Fruit fly (Drosophila melanogaster): ENCODE data around the gene mRpS11.

mRpS11 gene

dm6 chr3R:17080666-17081358 is 8.3 kb downstream of the mRpS11 start:
- TF ChIP-seq Pif1B (GFP tag; optimal IDR thresholded peaks at IDR 0.05) (peak; percentile 95), CG10348 (GFP tag; IDR thresholded peaks at IDR 0.05) (peak; percentile 74), CG9948 (tag; optimal IDR thresholded peaks at IDR 0.05) (peak; percentile 97), Ets98B (GFP tag; IDR thresholded peaks at IDR 0.05) (peak; percentile 94), D1 (tag; optimal IDR thresholded peaks at IDR 0.05) (peak; percentile 99), CG17806 (tag; optimal IDR thresholded peaks at IDR 0.05) (peak; percentile 97), CG34367 (tag; optimal IDR thresholded peaks at IDR 0.05) (peak; percentile 96), CG32121 (GFP tag; IDR thresholded peaks at IDR 0.05) (peak; percentile 96), Pif1A (GFP tag; optimal IDR thresholded peaks at IDR 0.05) (peak; percentile 98), CG8159 (tag; optimal IDR thresholded peaks at IDR 0.05) (peak; percentile 98), Snoo (tag; optimal IDR thresholded peaks at IDR 0.05) (peak; percentile 97), CG8301 (tag; optimal IDR thresholded peaks at IDR 0.05) (peak; percentile 98), CG13204 (GFP tag; optimal IDR thresholded peaks at IDR 0.05) (peak; percentile 94), gl (tag; optimal IDR thresholded peaks at IDR 0.05) (peak; percentile 89), CG12605 (GFP tag; IDR thresholded peaks at IDR 0.05) (peak; percentile 90), rn (GFP tag; IDR thresholded peaks at IDR 0.05) (peak; percentile 92), fd96Ca (GFP tag; IDR thresholded peaks at IDR 0.05) (peak; percentile 88), EcR (GFP tag; optimal IDR thresholded peaks at IDR 0.05) (peak; percentile 92), CG4496 (GFP tag; IDR thresholded peaks at IDR 0.05) (peak; percentile 96), CG15710 (tag; optimal IDR thresholded peaks at IDR 0.05) (peak; percentile 97), CG14655 (GFP tag; optimal IDR thresholded peaks at IDR 0.05) (peak; percentile 99)

dm6 chr3R:17081359-17081935 is 8.9 kb downstream of the mRpS11 start:
- TF ChIP-seq CG15710 (tag; optimal IDR thresholded peaks at IDR 0.05) = peak; percentile 84
- peak; percentile 71 for TF ChIP-seq Pif1B (GFP tag; optimal IDR thresholded peaks at IDR 0.05)
- peak; percentile 80 for TF ChIP-seq CG9948 (tag; optimal IDR thresholded peaks at IDR 0.05)
- no peak for TF ChIP-seq CG14655 (GFP tag; optimal IDR thresholded peaks at IDR 0.05)
- peak; percentile 35; the same call in 1 of the 3 replicates for TF ChIP-seq fd96Ca (GFP tag; IDR thresholded peaks at IDR 0.05)
- no peak for TF ChIP-seq D1 (tag; optimal IDR thresholded peaks at IDR 0.05)
- TF ChIP-seq CG34367 (tag; optimal IDR thresholded peaks at IDR 0.05) = peak; percentile 53
- TF ChIP-seq rn (GFP tag; IDR thresholded peaks at IDR 0.05) = no peak
- no peak; the same call in none of the 2 replicates for TF ChIP-seq Ets98B (GFP tag; IDR thresholded peaks at IDR 0.05)
- TF ChIP-seq Pif1A (GFP tag; optimal IDR thresholded peaks at IDR 0.05) = no peak
- peak; percentile 58; the same call in 1 of the 2 replicates for TF ChIP-seq CG12605 (GFP tag; IDR thresholded peaks at IDR 0.05)
- TF ChIP-seq EcR (GFP tag; optimal IDR thresholded peaks at IDR 0.05) = peak; percentile 39
- TF ChIP-seq CG17806 (tag; optimal IDR thresholded peaks at IDR 0.05) = peak; percentile 73
- TF ChIP-seq CG8159 (tag; optimal IDR thresholded peaks at IDR 0.05) = peak; percentile 85
- TF ChIP-seq gl (tag; optimal IDR thresholded peaks at IDR 0.05) = no peak
- peak; percentile 88; the same call in 1 of the 2 replicates for TF ChIP-seq CG32121 (GFP tag; IDR thresholded peaks at IDR 0.05)
- TF ChIP-seq CG10348 (GFP tag; IDR thresholded peaks at IDR 0.05) = 0 out of 2 replicates have a peak, but pooled peaks have one; percentile 46
- TF ChIP-seq CG8301 (tag; optimal IDR thresholded peaks at IDR 0.05) = peak; percentile 91
- TF ChIP-seq Snoo (tag; optimal IDR thresholded peaks at IDR 0.05) = no peak
- peak; percentile 56; the same call in 2 of the 3 replicates for TF ChIP-seq CG4496 (GFP tag; IDR thresholded peaks at IDR 0.05)
- no peak for TF ChIP-seq CG13204 (GFP tag; optimal IDR thresholded peaks at IDR 0.05)

dm6 chr3R:17082471-17082870 is 9.9 kb downstream of the mRpS11 start:
- TF ChIP-seq CG12605 (GFP tag; IDR thresholded peaks at IDR 0.05) = no peak
- no peak for TF ChIP-seq CG9948 (tag; optimal IDR thresholded peaks at IDR 0.05)
- TF ChIP-seq EcR (GFP tag; optimal IDR thresholded peaks at IDR 0.05) = peak; percentile 4
- TF ChIP-seq rn (GFP tag; IDR thresholded peaks at IDR 0.05) = no peak
- no peak for TF ChIP-seq CG34367 (tag; optimal IDR thresholded peaks at IDR 0.05)

- no peak for TF ChIP-seq CG15710 (tag; optimal IDR thresholded peaks at IDR 0.05)
- TF ChIP-seq CG14655 (GFP tag; optimal IDR thresholded peaks at IDR 0.05) = no peak
- TF ChIP-seq Pif1A (GFP tag; optimal IDR thresholded peaks at IDR 0.05) = no peak
- no peak for TF ChIP-seq CG8159 (tag; optimal IDR thresholded peaks at IDR 0.05)
- TF ChIP-seq fd96Ca (GFP tag; IDR thresholded peaks at IDR 0.05) = no peak
- no peak for TF ChIP-seq CG32121 (GFP tag; IDR thresholded peaks at IDR 0.05)
- no peak for TF ChIP-seq EcR (GFP tag; optimal IDR thresholded peaks at IDR 0.05)
- no peak for TF ChIP-seq CG4496 (GFP tag; IDR thresholded peaks at IDR 0.05)
- no peak for TF ChIP-seq CG9948 (tag; optimal IDR thresholded peaks at IDR 0.05)
- no peak for TF ChIP-seq rn (GFP tag; IDR thresholded peaks at IDR 0.05)
- TF ChIP-seq CG17806 (tag; optimal IDR thresholded peaks at IDR 0.05) = no peak
- no peak for TF ChIP-seq Snoo (tag; optimal IDR thresholded peaks at IDR 0.05)
- no peak for TF ChIP-seq CG8301 (tag; optimal IDR thresholded peaks at IDR 0.05)
- no peak for TF ChIP-seq Pif1B (GFP tag; optimal IDR thresholded peaks at IDR 0.05)
- no peak for TF ChIP-seq CG13204 (GFP tag; optimal IDR thresholded peaks at IDR 0.05)
- TF ChIP-seq gl (tag; optimal IDR thresholded peaks at IDR 0.05) = no peak
- TF ChIP-seq CG10348 (GFP tag; IDR thresholded peaks at IDR 0.05) = no peak
- TF ChIP-seq D1 (tag; optimal IDR thresholded peaks at IDR 0.05) = no peak
- no peak for TF ChIP-seq CG34367 (tag; optimal IDR thresholded peaks at IDR 0.05)
These were observed 12.7 kb downstream of the mRpS11 start, which contains the start of gene GckIII for dm6 chr3R:17085029-17085807. GckIII (plus strand) TSS chr3R:17085513.

Data from whole organism, pupa.